Fruit fly (Drosophila melanogaster) whole organism, wandering third instar larva: ENCODE data around the gene CG12362.

Experiments used
- Dfd ChIP-seq: fragments of >200 bp; optimal IDR thresholded peaks from 2 replicates; lab custom pipeline; 2017; ENCODE audit warnings: missing biosample characterization, missing genetic modification characterization
- Myc ChIP-seq: fragments of >200 bp; optimal IDR thresholded peaks from 2 replicates; lab custom pipeline; 2017
- Vsx2 ChIP-seq: fragments of 200-300, 225-300 bp; sonication (Bioruptor generic); optimal IDR thresholded peaks from 2 replicates; lab custom pipeline; 2018; ENCODE audit warnings: missing biosample characterization, missing genetic modification characterization; ENCODE audit not compliant: partially characterized antibody
- br ChIP-seq: fragments of 200-800 bp; sonication (Bioruptor generic); optimal IDR thresholded peaks from 2 replicates; lab custom pipeline; 2016; ENCODE audit warnings: missing biosample characterization, missing genetic modification characterization
- dmrt93B ChIP-seq: fragments of 200-800 bp; sonication (Bioruptor generic); optimal IDR thresholded peaks from 2 replicates; lab custom pipeline; 2018; ENCODE audit warnings: missing biosample characterization, mild to moderate bottlenecking, missing genetic modification characterization
- h ChIP-seq: fragments of 200-800 bp; sonication (Bioruptor generic); optimal IDR thresholded peaks from 3 replicates; lab custom pipeline; 2016; ENCODE audit warnings: missing biosample characterization, mild to moderate bottlenecking, missing genetic modification characterization
- jim ChIP-seq: fragments of 175-275, 200-325 bp; sonication (Bioruptor generic); optimal IDR thresholded peaks from 2 replicates; lab custom pipeline; 2016; ENCODE audit warnings: missing biosample characterization, mild to moderate bottlenecking, missing genetic modification characterization
- psq ChIP-seq: fragments of 200-800 bp; sonication (Bioruptor generic); optimal IDR thresholded peaks from 3 replicates; lab custom pipeline; 2017; ENCODE audit warnings: missing biosample characterization, mild to moderate bottlenecking, missing genetic modification characterization, moderate library complexity
- tai ChIP-seq: sonication (Bioruptor generic); optimal IDR thresholded peaks from 2 replicates; lab custom pipeline; 2016; ENCODE audit warnings: missing biosample characterization, missing genetic modification characterization

DNA sequence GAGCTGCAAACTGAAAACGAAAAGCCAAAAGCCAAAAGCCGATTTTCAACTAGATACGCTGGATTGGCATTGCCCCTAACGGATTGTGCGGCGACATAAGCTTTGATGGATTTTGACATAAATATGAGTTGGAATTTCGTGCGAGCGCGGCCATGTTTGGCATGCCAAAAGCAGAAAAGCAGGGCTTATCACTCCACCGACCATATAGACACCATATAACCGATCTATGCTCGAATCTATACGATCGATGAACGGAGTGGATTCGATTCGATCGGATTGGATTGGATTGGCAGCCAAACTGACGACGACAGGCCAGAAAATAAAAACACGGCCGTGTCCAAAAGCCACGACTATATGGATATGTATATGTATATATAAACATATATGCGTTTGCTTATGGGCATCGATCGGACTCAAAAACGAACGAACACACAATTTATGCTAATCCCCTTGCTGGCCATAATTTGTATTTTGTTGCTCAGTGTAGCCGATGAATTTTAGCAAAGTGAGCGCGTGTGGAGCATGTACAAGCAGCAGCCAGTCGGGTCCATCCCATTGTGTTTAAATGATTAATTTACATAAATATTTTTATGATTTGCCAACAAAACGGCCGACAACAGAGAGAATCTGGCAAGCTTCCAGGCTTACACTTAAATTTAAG, 42.2 kb upstream of the CG12362 start:
- TF ChIP-seq jim (GFP tag; lab: Kevin White, UChicago): no peak
- TF ChIP-seq dmrt93B (GFP tag; lab: Kevin White, UChicago): no peak
- TF ChIP-seq Dfd: no peak
- no peak for TF ChIP-seq br (GFP tag; lab: Kevin White, UChicago)
- no peak for TF ChIP-seq psq
- no peak for TF ChIP-seq Myc
- TF ChIP-seq Vsx2 (GFP tag; lab: Kevin White, UChicago): no peak
- no peak for TF ChIP-seq h
- no peak for TF ChIP-seq tai (GFP tag; lab: Kevin White, UChicago)
